Fruit fly (Drosophila melanogaster) whole organism, wandering third instar larva: ENCODE results near the gene MED24.

ENCODE experiments used
- Abd-B ChIP-seq: fragments of >200 bp; optimal IDR thresholded peaks from 2 replicates; lab custom pipeline; 2017; ENCODE audit warnings: missing biosample characterization, missing genetic modification characterization
- CG32264 ChIP-seq: fragments of 200-800 bp; sonication (Bioruptor generic); optimal IDR thresholded peaks from 2 replicates; lab custom pipeline; 2016; ENCODE audit warnings: missing biosample characterization, missing genetic modification characterization
- CrebA ChIP-seq: fragments of 200-800 bp; sonication (Bioruptor generic); optimal IDR thresholded peaks from 2 replicates; lab custom pipeline; 2016; ENCODE audit warnings: missing biosample characterization, mild to moderate bottlenecking, missing genetic modification characterization, borderline replicate concordance
- Dfd ChIP-seq: fragments of >200 bp; optimal IDR thresholded peaks from 2 replicates; lab custom pipeline; 2017; ENCODE audit warnings: missing biosample characterization, missing genetic modification characterization
- Dif ChIP-seq: fragments of 200-275, 200-300 bp; sonication (Bioruptor generic); optimal IDR thresholded peaks from 2 replicates; lab custom pipeline; 2018; ENCODE audit warnings: missing biosample characterization, missing genetic modification characterization; ENCODE audit not compliant: partially characterized antibody
- HLH106 ChIP-seq: fragments of 200-800 bp; optimal IDR thresholded peaks from 3 replicates; lab custom pipeline; 2019; ENCODE audit warnings: missing biosample characterization, mild to moderate bottlenecking, missing genetic modification characterization, moderate library complexity
- Hnf4 ChIP-seq: fragments of 200-800 bp; sonication (Bioruptor generic); optimal IDR thresholded peaks from 2 replicates; lab custom pipeline; 2016; ENCODE audit warnings: missing biosample characterization, mild to moderate bottlenecking, missing genetic modification characterization
- Hr78 ChIP-seq: fragments of >200 bp; optimal IDR thresholded peaks from 2 replicates; lab custom pipeline; 2017; ENCODE audit warnings: missing biosample characterization, missing genetic modification characterization
- Hr83 ChIP-seq: fragments of 200-300 bp; sonication (Bioruptor generic); optimal IDR thresholded peaks from 2 replicates; lab custom pipeline; 2016; ENCODE audit warnings: missing biosample characterization, mild to moderate bottlenecking, missing genetic modification characterization, moderate library complexity; ENCODE audit not compliant: poor library complexity, severe bottlenecking
- Jra ChIP-seq: sonication (Bioruptor generic); optimal IDR thresholded peaks from 2 replicates; lab custom pipeline; 2016; ENCODE audit warnings: missing biosample characterization, missing genetic modification characterization
- Mio ChIP-seq: sonication (Bioruptor generic); optimal IDR thresholded peaks from 2 replicates; lab custom pipeline; 2016; ENCODE audit warnings: missing biosample characterization, missing genetic modification characterization
- Myc ChIP-seq: fragments of >200 bp; optimal IDR thresholded peaks from 2 replicates; lab custom pipeline; 2017
- N ChIP-seq: fragments of >200 bp; optimal IDR thresholded peaks from 2 replicates; lab custom pipeline; 2018; ENCODE audit warnings: missing biosample characterization, missing external identifiers, missing genetic modification characterization
- OdsH ChIP-seq: fragments of 200-800 bp; sonication (Bioruptor generic); optimal IDR thresholded peaks from 2 replicates; lab custom pipeline; 2016; ENCODE audit warnings: missing biosample characterization, mild to moderate bottlenecking, missing genetic modification characterization
- Rel ChIP-seq, 2 experiments: fragments of 200-800 bp; sonication (Bioruptor generic) in 1 of 2; optimal IDR thresholded peaks; 2 replicates in 1 of 2; 3 replicates in 1 of 2; lab custom pipeline; 2016 to 2019; ENCODE audit warnings: mild to moderate bottlenecking in 2 of 2, missing biosample characterization in 2 of 2, missing genetic modification characterization in 2 of 2, moderate library complexity in 1 of 2
- Sp1 ChIP-seq: fragments of 200-800 bp; sonication (Bioruptor generic); optimal IDR thresholded peaks from 3 replicates; lab custom pipeline; 2019; ENCODE audit warnings: missing biosample characterization, mild to moderate bottlenecking, missing genetic modification characterization, moderate library complexity
- Vsx2 ChIP-seq: fragments of 200-300, 225-300 bp; sonication (Bioruptor generic); optimal IDR thresholded peaks from 2 replicates; lab custom pipeline; 2018; ENCODE audit warnings: missing biosample characterization, missing genetic modification characterization; ENCODE audit not compliant: partially characterized antibody
- br ChIP-seq: fragments of 200-800 bp; sonication (Bioruptor generic); optimal IDR thresholded peaks from 2 replicates; lab custom pipeline; 2016; ENCODE audit warnings: missing biosample characterization, missing genetic modification characterization
- brk ChIP-seq: fragments of 200-800 bp; sonication (Bioruptor generic); optimal IDR thresholded peaks from 2 replicates; lab custom pipeline; 2016; ENCODE audit warnings: missing biosample characterization, mild to moderate bottlenecking, missing genetic modification characterization
- dl ChIP-seq, 2 experiments: fragments of 175-275, 200-275 bp in 1 of 2; fragments of 200-275 bp in 1 of 2; sonication (Bioruptor generic); optimal IDR thresholded peaks; lab custom pipeline; 2018; ENCODE audit warnings: mild to moderate bottlenecking in 2 of 2, missing biosample characterization in 2 of 2, missing genetic modification characterization in 2 of 2, moderate library complexity in 2 of 2; ENCODE audit not compliant: partially characterized antibody in 2 of 2, insufficient read depth in 1 of 2
- dmrt93B ChIP-seq: fragments of 200-800 bp; sonication (Bioruptor generic); optimal IDR thresholded peaks from 2 replicates; lab custom pipeline; 2018; ENCODE audit warnings: missing biosample characterization, mild to moderate bottlenecking, missing genetic modification characterization
- dsf ChIP-seq: sonication (Bioruptor generic); optimal IDR thresholded peaks from 2 replicates; lab custom pipeline; 2016; ENCODE audit warnings: missing biosample characterization, missing genetic modification characterization, borderline replicate concordance
- ey ChIP-seq: fragments of 200-800 bp; sonication (Bioruptor generic); optimal IDR thresholded peaks from 2 replicates; lab custom pipeline; 2016; ENCODE audit warnings: missing biosample characterization, missing genetic modification characterization
- foxo ChIP-seq, 2 experiments: fragments of 200-800 bp; sonication (Bioruptor generic); optimal IDR thresholded peaks; 2 replicates in 1 of 2; 3 replicates in 1 of 2; lab custom pipeline; 2016 to 2017; ENCODE audit warnings: missing biosample characterization in 2 of 2, missing genetic modification characterization in 2 of 2
- h ChIP-seq: fragments of 200-800 bp; sonication (Bioruptor generic); optimal IDR thresholded peaks from 3 replicates; lab custom pipeline; 2016; ENCODE audit warnings: missing biosample characterization, mild to moderate bottlenecking, missing genetic modification characterization
- lola ChIP-seq: fragments of >200 bp; optimal IDR thresholded peaks from 2 replicates; lab custom pipeline; 2017; ENCODE audit warnings: missing biosample characterization, missing genetic modification characterization
- pan ChIP-seq: fragments of >200 bp; optimal IDR thresholded peaks from 2 replicates; lab custom pipeline; 2017
- psq ChIP-seq: fragments of 200-800 bp; sonication (Bioruptor generic); optimal IDR thresholded peaks from 3 replicates; lab custom pipeline; 2017; ENCODE audit warnings: missing biosample characterization, mild to moderate bottlenecking, missing genetic modification characterization, moderate library complexity
- rgr ChIP-seq: fragments of 200-800 bp; sonication (Bioruptor generic); optimal IDR thresholded peaks from 3 replicates; lab custom pipeline; 2016; ENCODE audit warnings: missing biosample characterization, mild to moderate bottlenecking, missing genetic modification characterization
- sage ChIP-seq: fragments of 200-800 bp; sonication (Bioruptor generic); optimal IDR thresholded peaks from 2 replicates; lab custom pipeline; 2016; ENCODE audit warnings: missing biosample characterization, mild to moderate bottlenecking, missing genetic modification characterization
- sv ChIP-seq: fragments of 200-800 bp; sonication (Bioruptor generic); optimal IDR thresholded peaks from 3 replicates; lab custom pipeline; 2016; ENCODE audit warnings: missing biosample characterization, missing genetic modification characterization
- tai ChIP-seq: sonication (Bioruptor generic); optimal IDR thresholded peaks from 2 replicates; lab custom pipeline; 2016; ENCODE audit warnings: missing biosample characterization, missing genetic modification characterization
- usp ChIP-seq: fragments of >200 bp; optimal IDR thresholded peaks from 2 replicates; lab custom pipeline; 2017; ENCODE audit warnings: missing biosample characterization, missing genetic modification characterization
- woc ChIP-seq: sonication (Bioruptor generic); optimal IDR thresholded peaks from 2 replicates; lab custom pipeline; 2016; ENCODE audit warnings: missing biosample characterization, mild to moderate bottlenecking, missing genetic modification characterization

The MED24 gene

DNA sequence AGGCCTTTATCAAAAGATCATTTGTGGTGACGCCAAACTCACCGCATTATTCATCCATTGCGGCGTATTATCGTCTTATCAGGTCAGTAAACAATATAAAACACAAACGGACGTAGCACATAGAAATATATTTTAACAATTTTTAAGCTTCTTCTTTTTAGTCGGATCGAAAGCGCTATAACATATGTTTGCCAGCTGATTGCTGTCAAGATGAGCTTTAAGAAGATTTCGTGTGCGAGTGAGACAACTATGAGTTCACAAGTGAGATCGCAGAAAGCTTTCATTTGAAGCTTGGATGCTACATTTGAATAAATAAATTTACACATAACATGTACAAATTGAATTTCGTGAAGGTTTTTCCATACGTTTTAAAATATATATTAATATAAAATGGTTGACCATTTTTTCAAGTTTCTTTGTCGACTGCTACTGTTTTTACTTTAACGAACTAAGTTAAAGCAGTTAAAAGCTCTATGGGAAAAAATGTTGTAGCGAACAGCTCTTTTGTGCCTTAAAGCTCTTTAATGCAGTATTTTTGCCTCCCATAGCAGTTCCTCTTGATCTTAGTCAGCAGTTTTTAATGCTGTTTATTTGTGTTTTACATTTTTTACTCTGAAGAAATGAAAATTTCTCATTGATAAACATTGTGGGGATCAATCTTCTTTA, 32.2 kb upstream of the MED24 start, which contains the start of gene CG42445:
CG42445 (minus strand) TSS at position 186 of the 666 bp plus-strand sequence.
- TF ChIP-seq Dif (GFP tag; lab: Kevin White, UChicago) (peak; percentile 65), sage (GFP tag; lab: Kevin White, UChicago) (peak; percentile 62), lola (no peak), Vsx2 (GFP tag; lab: Kevin White, UChicago) (peak; percentile 6), HLH106 (no peak), brk (GFP tag; lab: Kevin White, UChicago) (peak; percentile 40), dmrt93B (no peak), OdsH (GFP tag; lab: Kevin White, UChicago) (no peak), CrebA (GFP tag; lab: Kevin White, UChicago) (peak; percentile 10)

DNA sequence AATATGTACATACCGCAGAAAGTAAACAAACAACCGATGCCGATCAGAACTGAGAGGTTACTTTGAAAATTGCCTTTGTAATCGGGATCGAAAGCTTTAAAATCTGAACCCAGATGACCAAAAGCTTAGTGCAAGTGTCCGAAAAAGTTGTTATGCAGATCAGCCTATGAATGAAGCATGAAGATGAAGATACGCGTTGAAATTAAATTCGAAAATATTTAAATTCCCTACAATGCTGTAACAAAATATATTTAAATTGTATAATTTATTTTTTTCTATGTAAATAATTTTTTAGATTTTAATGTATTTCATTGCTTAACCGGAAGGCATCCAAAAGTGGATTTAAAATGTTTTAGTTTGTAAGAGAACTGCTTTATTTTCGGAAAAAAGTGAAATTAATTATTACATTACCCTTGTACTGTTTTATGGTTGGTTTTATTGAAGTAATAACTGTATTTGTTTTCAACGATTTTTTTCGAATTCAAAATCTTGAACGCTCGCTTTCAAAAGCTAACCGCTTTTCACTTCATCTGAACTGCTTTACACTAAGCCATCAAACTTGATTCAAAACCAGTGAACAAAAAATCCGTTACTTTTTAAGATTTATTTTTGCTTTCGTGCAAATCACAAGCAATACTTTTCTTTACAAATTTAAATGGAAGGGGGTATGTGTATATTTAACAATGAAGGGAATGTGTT, 31.2 kb upstream of the MED24 start, which contains the start of gene CG43886:
CG43886 (minus strand) TSS at position 51 of the 699 bp plus-strand sequence.
- TF ChIP-seq dmrt93B (no peak), Dif (GFP tag; lab: Kevin White, UChicago) (peak; percentile 52), woc (no peak), dl (GFP tag; optimal IDR thresholded peaks at IDR 0.05; lab: Kevin White, UChicago; ENCODE audit: insufficient read depth in 1 of 2, partially characterized antibody in 2 of 2) (peak in 1 of 2 experiments; percentile 23), Hr83 (GFP tag; lab: Kevin White, UChicago) (no peak), CG32264 (GFP tag; lab: Kevin White, UChicago) (no peak), tai (GFP tag; lab: Kevin White, UChicago) (no peak)

DNA sequence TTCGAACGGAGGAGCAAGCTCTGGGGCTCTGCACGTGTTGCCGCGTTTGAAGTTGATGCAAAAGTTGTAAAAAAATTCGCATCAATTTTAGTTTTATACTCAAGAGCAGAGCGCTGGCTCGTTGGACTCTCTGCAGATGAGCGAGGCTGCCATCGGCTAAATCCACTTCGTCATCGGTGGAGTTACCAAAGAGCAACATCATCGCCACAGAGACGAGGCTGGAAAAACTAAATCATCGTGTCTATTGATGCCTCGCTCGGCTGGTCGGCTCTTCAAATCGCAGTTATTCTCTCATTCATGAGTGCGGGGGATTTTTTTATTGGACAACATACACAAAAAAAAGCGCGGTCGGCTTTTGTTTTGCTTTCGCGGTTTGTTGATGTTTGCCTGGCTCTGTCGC, 25.6 kb upstream of the MED24 start, which contains the start of gene CG13675:
CG13675 (minus strand) TSS at position 83 of the 400 bp plus-strand sequence.
- TF ChIP-seq Sp1 (GFP tag; lab: Kevin White, UChicago) = no peak
- TF ChIP-seq foxo (GFP tag; optimal IDR thresholded peaks at IDR 0.05; lab: Kevin White, UChicago) = no peak
- no peak for TF ChIP-seq Rel (GFP tag; optimal IDR thresholded peaks at IDR 0.05; lab: Kevin White, UChicago)
- TF ChIP-seq Rel (tag; optimal IDR thresholded peaks at IDR 0.05; lab: Kevin White, UChicago) = peak; percentile 3

DNA sequence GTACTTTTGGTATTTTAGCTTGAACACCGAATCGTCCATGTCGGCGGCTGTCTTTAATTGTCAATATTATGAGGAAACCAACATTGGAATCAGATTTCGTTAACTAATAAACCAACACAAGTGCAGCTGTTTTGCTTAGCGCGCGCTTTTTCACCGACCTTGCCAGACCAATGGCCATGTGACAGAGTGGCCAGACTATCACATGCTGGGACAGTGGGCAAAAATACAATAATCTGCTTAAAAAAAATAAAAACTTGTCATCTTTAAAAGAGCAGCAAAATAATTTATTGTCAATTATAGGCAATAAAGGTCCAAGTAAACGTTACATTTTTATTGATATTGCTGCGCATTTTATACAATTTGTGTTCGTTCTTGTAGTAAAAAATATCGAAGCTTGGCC, 15.3 kb upstream of the MED24 start, which contains the start of gene RecQ4:
RecQ4 (minus strand) TSS at position 161 of the 400 bp plus-strand sequence.
- TF ChIP-seq dl (GFP tag; optimal IDR thresholded peaks at IDR 0.05; lab: Kevin White, UChicago; ENCODE audit: insufficient read depth in 1 of 2, partially characterized antibody in 2 of 2) (peak in 1 of 2 experiments; percentile 4), foxo (GFP tag; optimal IDR thresholded peaks at IDR 0.05; lab: Kevin White, UChicago) (peak in 1 of 2 experiments; percentile 13), dsf (GFP tag; lab: Kevin White, UChicago) (no peak), woc (peak; percentile 9), Dif (GFP tag; lab: Kevin White, UChicago) (no peak), Dfd (GFP tag; lab: Kevin White, UChicago) (no peak), ey (GFP tag; lab: Kevin White, UChicago) (peak; percentile 9), usp (GFP tag; lab: Kevin White, UChicago) (no peak), Vsx2 (GFP tag; lab: Kevin White, UChicago) (no peak), Jra (GFP tag; lab: Kevin White, UChicago) (no peak), rgr (GFP tag; lab: Kevin White, UChicago) (peak; percentile 14)

dm6 chr3L:8177795-8178564, 13.1 kb upstream of the MED24 start, which contains the start of gene Nmt:
Gene Nmt, minus strand, starts transcription at chr3L:8178429.
- TF ChIP-seq tai (GFP tag; lab: Kevin White, UChicago) (no peak), Hr78 (GFP tag; lab: Kevin White, UChicago) (no peak), ey (GFP tag; lab: Kevin White, UChicago) (peak; percentile 24), N (GFP tag; lab: Kevin White, UChicago) (no peak), pan (lab: Kevin White, UChicago) (no peak), CG32264 (GFP tag; lab: Kevin White, UChicago) (no peak), br (no peak), brk (GFP tag; lab: Kevin White, UChicago) (no peak), Rel (GFP tag; optimal IDR thresholded peaks at IDR 0.05; lab: Kevin White, UChicago) (no peak), Rel (tag; optimal IDR thresholded peaks at IDR 0.05; lab: Kevin White, UChicago) (no peak), Abd-B (GFP tag; lab: Kevin White, UChicago) (no peak), sv (no peak), h (peak; percentile 1), Hnf4 (GFP tag; lab: Kevin White, UChicago) (no peak), CrebA (GFP tag; lab: Kevin White, UChicago) (no peak), Sp1 (GFP tag; lab: Kevin White, UChicago) (no peak), dl (GFP tag; optimal IDR thresholded peaks at IDR 0.05; lab: Kevin White, UChicago; ENCODE audit: insufficient read depth in 1 of 2, partially characterized antibody in 2 of 2) (no peak), Myc (lab: Kevin White, UChicago) (no peak), sage (GFP tag; lab: Kevin White, UChicago) (no peak), psq (GFP tag; lab: Kevin White, UChicago) (peak; percentile 30), lola (no peak), Mio (GFP tag; lab: Kevin White, UChicago) (no peak), usp (GFP tag; lab: Kevin White, UChicago) (no peak), woc (peak; percentile 52)
